Worm (Caenorhabditis elegans): ENCODE data around the gene Y43F8C.17.
"Not testable (repeated sequence)": the region's sequence is repeated elsewhere in the genome, so short reads cannot be mapped to it uniquely, and the experiment has no call there.

The Y43F8C.17 gene

DNA sequence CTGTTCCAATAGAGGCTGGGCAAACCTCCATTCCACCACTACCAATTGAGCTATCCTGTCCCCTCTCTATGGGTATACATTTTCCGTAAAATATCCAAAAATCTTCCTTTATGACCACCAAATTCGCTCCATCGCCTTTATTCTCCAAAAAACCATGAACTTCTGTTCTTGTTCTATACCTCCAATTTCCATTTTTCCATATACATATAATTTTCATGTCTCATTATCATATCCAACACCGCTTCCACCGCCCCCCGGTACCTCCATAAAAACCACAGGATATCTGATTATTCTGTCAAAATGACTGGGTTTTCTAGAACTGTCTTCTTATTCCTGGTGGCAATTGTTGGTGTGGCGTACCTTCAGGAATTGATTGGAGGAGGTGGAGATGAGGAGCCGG, at the start of gene Y43F8C.17:
Gene Y43F8C.17, plus strand, starts transcription at position 301 of the 400 bp plus-strand sequence.
- TF ChIP-seq unc-62 (GFP tag; optimal IDR thresholded peaks at IDR 0.05): no peak

ce11 chrV:19666308-19666707, 49.6 kb upstream of the Y43F8C.17 start:
- no peak for TF ChIP-seq unc-62 (GFP tag; optimal IDR thresholded peaks at IDR 0.05)

DNA sequence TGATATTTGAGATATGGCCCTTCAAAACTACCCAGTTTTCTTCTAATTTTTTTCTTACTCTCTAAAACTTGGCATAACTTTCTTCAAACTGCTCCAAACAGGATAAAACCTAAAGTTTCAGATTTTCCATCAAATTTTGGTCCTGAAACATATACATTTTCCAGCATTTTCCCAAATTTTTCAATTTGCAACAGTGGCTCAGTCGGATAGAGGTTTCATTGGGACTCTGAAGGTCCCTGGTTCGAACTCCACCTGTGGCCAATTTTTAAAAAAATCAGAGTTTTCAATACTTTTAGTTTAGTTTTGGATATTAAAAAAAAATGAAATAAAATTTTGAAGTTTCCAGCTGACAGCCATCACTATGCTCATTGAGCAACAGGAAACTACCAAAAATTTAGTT, 48.2 kb upstream of the Y43F8C.17 start:
- no peak for TF ChIP-seq unc-62 (GFP tag; optimal IDR thresholded peaks at IDR 0.05)

- TF ChIP-seq unc-62 (GFP tag; optimal IDR thresholded peaks at IDR 0.05): no peak
These were observed 47.7 kb upstream of the Y43F8C.17 start for ce11 chrV:19668213-19668612.

DNA sequence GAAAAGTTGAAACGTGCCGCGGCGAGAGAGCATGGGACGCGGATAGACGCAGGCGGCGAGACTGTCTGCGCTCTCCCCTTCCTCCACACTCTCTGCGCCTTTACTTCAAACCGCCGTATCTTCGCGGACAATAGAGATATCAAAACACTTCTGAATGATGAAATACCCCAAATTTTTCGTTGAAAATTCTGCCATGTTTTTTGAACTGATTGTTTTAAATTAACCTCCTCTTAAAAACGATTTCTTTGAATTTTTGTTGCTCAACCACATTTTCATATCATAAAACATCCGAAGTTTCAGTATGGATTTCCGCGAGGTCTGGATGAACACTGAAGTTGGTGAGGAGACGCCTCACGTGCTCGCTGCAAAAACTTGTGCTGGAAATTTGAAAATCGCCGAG, 46.0 kb upstream of the Y43F8C.17 start, which contains the start of gene Y43F8C.11:
Gene Y43F8C.11, plus strand, starts transcription at position 301 of the 400 bp plus-strand sequence.
- no peak for TF ChIP-seq unc-62 (GFP tag; optimal IDR thresholded peaks at IDR 0.05)

- TF ChIP-seq unc-62 (GFP tag; optimal IDR thresholded peaks at IDR 0.05): no peak
These were observed 45.1 kb upstream of the Y43F8C.17 start for ce11 chrV:19670866-19671265.

ce11 chrV:19671816-19672215, 44.1 kb upstream of the Y43F8C.17 start:
- TF ChIP-seq unc-62 (GFP tag; optimal IDR thresholded peaks at IDR 0.05): no peak

- no peak for TF ChIP-seq unc-62 (GFP tag; optimal IDR thresholded peaks at IDR 0.05)
These were observed 43.6 kb upstream of the Y43F8C.17 start for ce11 chrV:19672357-19672756.

ce11 chrV:19673298-19673903, 42.5 kb upstream of the Y43F8C.17 start:
- no peak for TF ChIP-seq unc-62 (GFP tag; optimal IDR thresholded peaks at IDR 0.05)

DNA sequence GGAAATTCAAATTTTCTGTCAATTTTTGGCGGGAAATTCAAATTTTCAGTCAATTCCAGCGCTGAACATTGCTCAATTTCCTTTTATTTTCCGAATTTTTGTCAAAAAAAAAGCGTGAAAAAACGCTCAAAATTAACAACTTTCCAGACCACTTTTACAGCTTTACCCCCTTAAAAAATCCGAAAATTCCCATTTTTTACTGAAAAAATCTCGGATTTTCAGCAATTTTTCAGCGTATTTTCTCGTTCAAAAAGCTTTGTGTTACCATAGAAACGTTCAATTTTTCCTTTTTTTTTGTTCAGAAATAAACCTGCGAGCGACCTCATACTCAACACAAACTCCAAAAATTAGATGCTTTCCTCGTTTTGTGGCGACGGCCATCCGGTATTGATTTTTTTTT, 41.4 kb upstream of the Y43F8C.17 start, which contains the start of gene mrp-7:
Gene mrp-7, plus strand, starts transcription at position 301 of the 400 bp plus-strand sequence.
- TF ChIP-seq unc-62 (GFP tag; optimal IDR thresholded peaks at IDR 0.05): no peak

ce11 chrV:19691271-19691886, 24.6 kb upstream of the Y43F8C.17 start:
- no peak for TF ChIP-seq unc-62 (GFP tag; optimal IDR thresholded peaks at IDR 0.05)

- TF ChIP-seq unc-62 (GFP tag; optimal IDR thresholded peaks at IDR 0.05): no peak
These were observed 24.0 kb upstream of the Y43F8C.17 start for ce11 chrV:19691954-19692353.

DNA sequence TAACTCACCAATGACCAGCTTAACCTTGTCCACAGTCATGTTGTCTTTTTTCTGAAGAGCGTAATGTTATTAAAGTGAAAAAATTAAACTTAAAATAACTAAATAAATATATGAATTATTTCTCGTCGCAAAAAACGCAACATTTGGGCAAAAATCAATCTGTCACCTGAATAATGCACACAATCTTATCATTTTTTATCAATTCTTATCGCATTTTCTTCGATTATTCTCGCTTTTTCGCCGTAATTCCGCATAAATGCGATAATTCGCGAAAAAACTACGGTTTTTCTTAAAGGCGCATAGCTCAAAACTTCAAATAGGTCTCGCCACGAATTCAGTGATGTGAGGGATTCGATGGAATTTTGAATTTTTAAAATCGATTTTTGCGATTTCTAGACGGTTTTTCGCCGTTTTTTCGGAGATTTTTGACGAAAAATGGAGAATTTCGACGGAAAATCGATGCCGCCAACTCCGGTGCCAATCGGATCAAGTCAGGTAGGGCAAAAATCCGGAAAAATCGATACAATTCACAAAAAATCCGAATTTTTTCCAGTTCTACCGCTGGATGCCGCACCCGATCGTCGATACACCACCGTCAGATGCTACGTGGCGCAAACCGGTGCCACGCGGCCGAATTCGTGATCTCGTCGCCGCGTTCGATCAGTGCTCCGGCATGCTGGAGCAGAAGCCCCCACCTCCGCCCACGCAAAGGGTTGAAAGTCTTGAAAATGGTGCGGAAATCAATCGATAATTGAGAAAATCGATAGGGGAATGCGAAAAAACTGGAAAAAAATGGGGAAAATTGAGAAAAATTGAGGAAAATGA, 18.4 kb upstream of the Y43F8C.17 start, which contains the start of the genes Y43F8C.13 and ani-3:
Gene Y43F8C.13, minus strand, starts transcription at position 51 of the 825 bp plus-strand sequence.
Gene ani-3, plus strand, starts transcription at position 385 of the 825 bp plus-strand sequence.
- TF ChIP-seq unc-62 (GFP tag; optimal IDR thresholded peaks at IDR 0.05): no peak

DNA sequence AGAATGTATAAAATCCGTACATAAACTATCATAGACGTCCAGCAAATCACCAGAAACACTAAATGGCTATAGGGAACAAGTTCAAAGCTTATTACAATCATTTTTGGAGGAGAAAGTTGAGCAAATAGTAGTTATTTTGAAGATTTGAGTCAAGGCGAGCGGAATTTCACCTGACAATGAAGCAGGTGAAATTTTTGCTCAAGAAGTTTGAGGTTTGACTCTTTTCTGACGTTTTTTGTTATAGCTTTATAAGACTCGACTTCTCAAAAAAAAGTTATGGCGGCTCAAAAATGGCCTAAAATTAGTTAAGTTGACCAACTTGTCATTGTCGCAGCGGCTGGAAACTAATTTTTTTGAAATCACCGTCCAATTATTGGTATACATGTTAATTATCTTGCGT, 7.1 kb upstream of the Y43F8C.17 start, which contains the start of gene srv-3:
Gene srv-3, minus strand, starts transcription at position 101 of the 400 bp plus-strand sequence.
- no peak for TF ChIP-seq unc-62 (GFP tag; optimal IDR thresholded peaks at IDR 0.05)

DNA sequence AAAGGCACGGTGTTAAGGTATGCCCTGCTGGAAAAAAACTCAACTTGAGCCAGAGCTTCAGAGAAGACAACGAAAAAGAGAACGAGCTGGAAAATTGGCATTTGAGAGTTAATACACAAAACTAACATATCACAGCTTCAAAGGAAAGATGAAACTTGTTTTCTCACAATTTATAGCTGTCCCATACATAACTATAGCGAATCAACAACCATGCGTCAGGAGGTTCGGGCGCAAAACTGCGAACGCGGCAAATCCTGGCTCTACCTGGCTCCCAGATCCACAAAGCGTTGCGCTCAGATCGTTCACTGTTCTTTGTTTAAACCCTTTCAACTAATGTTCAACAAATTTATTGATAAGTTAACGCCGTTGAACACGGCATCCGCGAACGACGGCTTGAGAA, 5.4 kb upstream of the Y43F8C.17 start, which contains the start of gene Y43F8C.15:
Gene Y43F8C.15, minus strand, starts transcription at position 101 of the 400 bp plus-strand sequence.
- TF ChIP-seq unc-62 (GFP tag; optimal IDR thresholded peaks at IDR 0.05): not testable (repeated sequence)

DNA sequence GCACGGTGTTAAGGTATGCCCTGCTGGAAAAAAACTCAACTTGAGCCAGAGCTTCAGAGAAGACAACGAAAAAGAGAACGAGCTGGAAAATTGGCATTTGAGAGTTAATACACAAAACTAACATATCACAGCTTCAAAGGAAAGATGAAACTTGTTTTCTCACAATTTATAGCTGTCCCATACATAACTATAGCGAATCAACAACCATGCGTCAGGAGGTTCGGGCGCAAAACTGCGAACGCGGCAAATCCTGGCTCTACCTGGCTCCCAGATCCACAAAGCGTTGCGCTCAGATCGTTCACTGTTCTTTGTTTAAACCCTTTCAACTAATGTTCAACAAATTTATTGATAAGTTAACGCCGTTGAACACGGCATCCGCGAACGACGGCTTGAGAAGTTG, 4.3 kb upstream of the Y43F8C.17 start, which contains the start of gene Y43F8C.23:
Gene Y43F8C.23, minus strand, starts transcription at position 101 of the 400 bp plus-strand sequence.
- TF ChIP-seq unc-62 (GFP tag; optimal IDR thresholded peaks at IDR 0.05): not testable (repeated sequence)

All from whole organism, dauer.